Fruit fly (Drosophila melanogaster) whole organism, embryonic: Measurements from ENCODE around the gene MESK4.

Experiments
- Aef1 ChIP-seq: fragments of 200-800 bp; sonication (Bioruptor generic); IDR thresholded peaks from 3 replicates; pipeline ENCODE4 v1.3.6; 2022; ENCODE audit warnings: missing biosample characterization, missing genetic modification characterization
- BEAF-32 ChIP-seq: fragments of 200-800 bp; sonication (Bioruptor generic); optimal IDR thresholded peaks from 3 replicates; lab custom pipeline; 2017; ENCODE audit warnings: missing biosample characterization, missing genetic modification characterization, mild to moderate bottlenecking, moderate library complexity, missing genetic modification reagents
- CG10209 ChIP-seq: fragments of 200-800 bp; sonication (Bioruptor generic); optimal IDR thresholded peaks from 3 replicates; lab custom pipeline; 2017; ENCODE audit warnings: missing biosample characterization, mild to moderate bottlenecking, missing genetic modification characterization, missing genetic modification reagents
- CG10274 ChIP-seq: fragments of 200-800 bp; sonication (Bioruptor generic); optimal IDR thresholded peaks from 3 replicates; lab custom pipeline; 2017; ENCODE audit warnings: missing biosample characterization, mild to moderate bottlenecking, missing genetic modification characterization
- CG10462 ChIP-seq: fragments of 200-800 bp; sonication (Bioruptor generic); optimal IDR thresholded peaks from 2 replicates; lab custom pipeline; 2016; ENCODE audit warnings: missing biosample characterization, missing genetic modification characterization
- CG15269 ChIP-seq: fragments of 200-800 bp; sonication (Bioruptor generic); optimal IDR thresholded peaks from 2 replicates; lab custom pipeline; 2018; ENCODE audit warnings: missing biosample characterization, mild to moderate bottlenecking, missing genetic modification characterization, moderate library complexity
- CG17186 ChIP-seq: fragments of 200-800 bp; sonication (Bioruptor generic); optimal IDR thresholded peaks from 3 replicates; lab custom pipeline; 2017; ENCODE audit warnings: missing biosample characterization, missing genetic modification reagents, missing genetic modification characterization
- CG17385 ChIP-seq: fragments of 200-800 bp; sonication (Bioruptor generic); optimal IDR thresholded peaks from 3 replicates; lab custom pipeline; 2018; ENCODE audit warnings: missing biosample characterization, mild to moderate bottlenecking, missing genetic modification characterization
- CG17829 ChIP-seq: fragments of 200-800 bp; optimal IDR thresholded peaks from 2 replicates; lab custom pipeline; 2019; ENCODE audit warnings: missing biosample characterization, mild to moderate bottlenecking, missing genetic modification characterization, moderate library complexity
- CG18011 ChIP-seq: fragments of 200-800 bp; sonication (Bioruptor generic); optimal IDR thresholded peaks from 2 replicates; lab custom pipeline; 2017; ENCODE audit warnings: missing biosample characterization, missing genetic modification characterization, mild to moderate bottlenecking, moderate library complexity, missing genotype
- CG18262 ChIP-seq: fragments of 200-800 bp; optimal IDR thresholded peaks from 3 replicates; lab custom pipeline; 2019; ENCODE audit warnings: missing biosample characterization, mild to moderate bottlenecking, missing genetic modification characterization, moderate library complexity
- CG18619 ChIP-seq: fragments of 200-800 bp; sonication (Bioruptor generic); optimal IDR thresholded peaks from 3 replicates; lab custom pipeline; 2017; ENCODE audit warnings: missing biosample characterization, mild to moderate bottlenecking, missing genetic modification characterization
- CG2889 ChIP-seq: fragments of 200-800 bp; sonication (Bioruptor generic); IDR thresholded peaks from 3 replicates; pipeline ENCODE4 v1.3.6; 2022; ENCODE audit warnings: missing biosample characterization, missing genetic modification characterization
- CG31441 ChIP-seq: fragments of 200-800 bp; sonication (Bioruptor generic); IDR thresholded peaks from 2 replicates; pipeline ENCODE4 v1.3.6; 2022; ENCODE audit warnings: missing biosample characterization, missing genetic modification characterization
- CG32772 ChIP-seq: fragments of 200-800 bp; sonication (Bioruptor generic); IDR thresholded peaks from 2 replicates; pipeline ENCODE4 v1.3.6; 2022; ENCODE audit warnings: missing biosample characterization, missing genetic modification characterization
- CG4707 ChIP-seq: fragments of 200-800 bp; sonication (Bioruptor generic); optimal IDR thresholded peaks from 2 replicates; lab custom pipeline; 2018; ENCODE audit warnings: missing biosample characterization, mild to moderate bottlenecking, missing genetic modification characterization, moderate library complexity
- CG6272 ChIP-seq: fragments of 200-800 bp; sonication (Bioruptor generic); IDR thresholded peaks from 2 replicates; pipeline ENCODE4 v1.3.6; 2022; ENCODE audit warnings: missing biosample characterization, missing genetic modification characterization
- CG7987 ChIP-seq: fragments of 200-800 bp; sonication (Bioruptor generic); optimal IDR thresholded peaks from 2 replicates; lab custom pipeline; 2018; ENCODE audit warnings: missing biosample characterization, mild to moderate bottlenecking, missing genetic modification characterization, moderate library complexity
- CG8281 ChIP-seq: fragments of 200-800 bp; sonication (Bioruptor generic); optimal IDR thresholded peaks from 2 replicates; lab custom pipeline; 2018; ENCODE audit warnings: missing biosample characterization, mild to moderate bottlenecking, missing genetic modification characterization, moderate library complexity
- Chrac-16 ChIP-seq: fragments of 200-800 bp; sonication (Bioruptor generic); optimal IDR thresholded peaks from 3 replicates; lab custom pipeline; 2016; ENCODE audit warnings: missing biosample characterization, missing genetic modification characterization
- D19B ChIP-seq: fragments of 200-800 bp; sonication (Bioruptor generic); optimal IDR thresholded peaks from 2 replicates; lab custom pipeline; 2017; ENCODE audit warnings: missing biosample characterization, mild to moderate bottlenecking, missing genetic modification characterization
- Ets97D ChIP-seq: fragments of 200-800 bp; sonication (Bioruptor generic); optimal IDR thresholded peaks from 3 replicates; lab custom pipeline; 2016; ENCODE audit warnings: missing biosample characterization, missing genetic modification characterization
- Gsc ChIP-seq: fragments of 200-800 bp; sonication (Bioruptor generic); IDR thresholded peaks from 2 replicates; pipeline ENCODE4 v1.3.6; 2022; ENCODE audit warnings: missing biosample characterization, missing genetic modification characterization
- H15 ChIP-seq: fragments of 200-800 bp; sonication (Bioruptor generic); IDR thresholded peaks from 3 replicates; pipeline ENCODE4 v1.3.6; 2022; ENCODE audit warnings: missing biosample characterization, missing genetic modification characterization
- HLH4C ChIP-seq: fragments of 200-800 bp; sonication (Bioruptor generic); IDR thresholded peaks from 3 replicates; pipeline ENCODE4 v1.3.6; 2022; ENCODE audit warnings: missing biosample characterization, missing genetic modification characterization; ENCODE audit not compliant: partially characterized antibody
- Lim3 ChIP-seq: fragments of 200-800 bp; sonication (Bioruptor generic); IDR thresholded peaks from 2 replicates; pipeline ENCODE4 v1.3.6; 2022; ENCODE audit warnings: missing biosample characterization, missing genetic modification characterization
- MBD-R2 ChIP-seq: fragments of 200-800 bp; sonication (Bioruptor generic); IDR thresholded peaks from 2 replicates; pipeline ENCODE4 v1.3.6; 2022; ENCODE audit warnings: missing biosample characterization, missing genetic modification characterization
- Mrtf ChIP-seq: fragments of 200-800 bp; sonication (Bioruptor generic); IDR thresholded peaks from 3 replicates; pipeline ENCODE4 v1.3.6; 2022; ENCODE audit warnings: missing biosample characterization, missing genetic modification characterization
- Ravus ChIP-seq: fragments of 200-800 bp; sonication (Bioruptor generic); IDR thresholded peaks from 2 replicates; pipeline ENCODE4 v1.3.6; 2022; ENCODE audit warnings: missing biosample characterization, missing genetic modification characterization
- Tbp ChIP-seq: fragments of >200 bp; optimal IDR thresholded peaks from 2 replicates; lab custom pipeline; 2018; ENCODE audit warnings: missing biosample characterization, missing genetic modification characterization
- amos ChIP-seq: fragments of 200-800 bp; sonication (Bioruptor generic); IDR thresholded peaks from 2 replicates; pipeline ENCODE4 v1.3.6; 2022; ENCODE audit warnings: missing biosample characterization, missing genetic modification characterization; ENCODE audit not compliant: partially characterized antibody
- ara ChIP-seq: fragments of 200-800 bp; sonication (Bioruptor generic); IDR thresholded peaks from 2 replicates; pipeline ENCODE4 v1.3.6; 2022; ENCODE audit warnings: missing biosample characterization, missing genetic modification characterization
- ash1 ChIP-seq: fragments of 200-800 bp; sonication (Bioruptor generic); optimal IDR thresholded peaks from 2 replicates; lab custom pipeline; 2018; ENCODE audit warnings: missing biosample characterization, mild to moderate bottlenecking, missing genetic modification characterization
- bcd ChIP-seq: fragments of 200-800 bp; sonication (Bioruptor generic); optimal IDR thresholded peaks from 2 replicates; lab custom pipeline; 2017; ENCODE audit warnings: missing biosample characterization, mild to moderate bottlenecking, missing genetic modification characterization
- cas ChIP-seq: fragments of 200-800 bp; sonication (Bioruptor generic); IDR thresholded peaks from 2 replicates; pipeline ENCODE4 v1.3.6; 2022; ENCODE audit warnings: missing biosample characterization, missing genetic modification characterization
- fd64A ChIP-seq: fragments of 200-800 bp; sonication (Bioruptor generic); optimal IDR thresholded peaks from 3 replicates; lab custom pipeline; 2018; ENCODE audit warnings: missing biosample characterization, mild to moderate bottlenecking, missing genetic modification characterization
- ftz-f1 ChIP-seq: fragments of 200-800 bp; sonication (Bioruptor generic); optimal IDR thresholded peaks from 2 replicates; lab custom pipeline; 2016; ENCODE audit warnings: missing biosample characterization, missing genetic modification characterization
- gt ChIP-seq: fragments of 200-800 bp; sonication (Bioruptor generic); IDR thresholded peaks from 2 replicates; pipeline ENCODE4 v1.3.6; 2022; ENCODE audit warnings: missing biosample characterization, missing genetic modification characterization
- inv ChIP-seq: fragments of 200-800 bp; sonication (Bioruptor generic); IDR thresholded peaks from 2 replicates; pipeline ENCODE4 v1.3.6; 2022; ENCODE audit warnings: missing biosample characterization, missing genetic modification characterization; ENCODE audit not compliant: partially characterized antibody
- kay ChIP-seq: fragments of 200-800 bp; sonication (Bioruptor generic); optimal IDR thresholded peaks from 2 replicates; lab custom pipeline; 2016; ENCODE audit warnings: missing biosample characterization, missing genetic modification characterization
- klu ChIP-seq: fragments of 200-800 bp; sonication (Bioruptor generic); IDR thresholded peaks from 2 replicates; pipeline ENCODE4 v1.3.6; 2022; ENCODE audit warnings: missing biosample characterization, missing genetic modification characterization
- lilli ChIP-seq: fragments of 200-800 bp; sonication (Bioruptor generic); optimal IDR thresholded peaks from 3 replicates; lab custom pipeline; 2016; ENCODE audit warnings: missing biosample characterization, missing genetic modification characterization
- mam ChIP-seq: fragments of 200-800 bp; sonication (Bioruptor generic); optimal IDR thresholded peaks from 3 replicates; lab custom pipeline; 2016; ENCODE audit warnings: missing biosample characterization, missing genetic modification characterization
- org-1 ChIP-seq: fragments of 200-800 bp; sonication (Bioruptor generic); optimal IDR thresholded peaks from 2 replicates; lab custom pipeline; 2017; ENCODE audit warnings: missing biosample characterization, missing genetic modification characterization
- sd ChIP-seq: fragments of 200-800 bp; sonication (Bioruptor generic); optimal IDR thresholded peaks from 3 replicates; lab custom pipeline; 2018; ENCODE audit warnings: missing biosample characterization, mild to moderate bottlenecking, missing genetic modification characterization, moderate library complexity
- sens ChIP-seq: fragments of 200-800 bp; sonication (Bioruptor generic); peaks from one replicate; lab custom pipeline; 2016; ENCODE audit warnings: missing biosample characterization, missing genetic modification characterization
- sob ChIP-seq: fragments of 200-800 bp; sonication (Bioruptor generic); IDR thresholded peaks from 2 replicates; pipeline ENCODE4 v1.3.6; 2022; ENCODE audit warnings: missing biosample characterization, missing genetic modification characterization
- unc-4 ChIP-seq: fragments of 200-800 bp; sonication (Bioruptor generic); IDR thresholded peaks from 2 replicates; pipeline ENCODE4 v1.3.6; 2022; ENCODE audit warnings: missing biosample characterization, missing genetic modification characterization; ENCODE audit not compliant: partially characterized antibody
- unpg ChIP-seq: fragments of 200-800 bp; sonication (Bioruptor generic); optimal IDR thresholded peaks from 3 replicates; lab custom pipeline; 2018; ENCODE audit warnings: missing biosample characterization, mild to moderate bottlenecking, missing genetic modification characterization, moderate library complexity
- zfh2 ChIP-seq: fragments of 200-800 bp; sonication (Bioruptor generic); optimal IDR thresholded peaks from 2 replicates; lab custom pipeline; 2016; ENCODE audit warnings: missing biosample characterization, missing genetic modification characterization

MESK4 gene

dm6 chr3R:16996059-16996959, 7.7 kb downstream of the MESK4 start, which contains the start of the genes EMC2A and CG3534 (continued):
- TF ChIP-seq zfh2 (GFP tag; lab: Kevin White, UChicago) (no peak), bcd (GFP tag; lab: Kevin White, UChicago) (peak; percentile 41), Ravus (GFP tag; lab: Robert Waterston, UW) (no peak), unc-4 (0 out of 2 replicates have a peak, but pooled peaks have one; percentile 14), ftz-f1 (GFP tag; lab: Kevin White, UChicago) (no peak), CG31441 (no peak), sens (peak; percentile 86), H15 (GFP tag; lab: Robert Waterston, UW) (no peak), mam (peak; percentile 38), CG7987 (GFP tag; lab: Kevin White, UChicago) (no peak), Ets97D (GFP tag; lab: Kevin White, UChicago) (peak; percentile 34), fd64A (no peak), amos (GFP tag; lab: Robert Waterston, UW) (no peak), HLH4C (GFP tag; lab: Robert Waterston, UW) (no peak), sd (tag; lab: Kevin White, UChicago) (no peak), CG17829 (tag; lab: Kevin White, UChicago) (peak; percentile 51), CG18262 (tag; lab: Kevin White, UChicago) (peak; percentile 49), Chrac-16 (no peak), CG2889 (no peak), CG10462 (GFP tag; lab: Kevin White, UChicago) (no peak), CG10274 (no peak), cas (GFP tag; lab: Robert Waterston, UW) (no peak), CG18619 (no peak), sob (GFP tag; lab: Robert Waterston, UW) (no peak), Gsc (GFP tag; lab: Robert Waterston, UW) (no peak), lilli (no peak), gt (GFP tag; lab: Robert Waterston, UW) (no peak), CG32772 (GFP tag; lab: Robert Waterston, UW) (no peak), ara (GFP tag; lab: Robert Waterston, UW) (no peak), kay (GFP tag; lab: Kevin White, UChicago) (no peak), org-1 (no peak), MBD-R2 (GFP tag; lab: Robert Waterston, UW) (no peak), CG4707 (GFP tag; lab: Kevin White, UChicago) (no peak), CG6272 (GFP tag; lab: Robert Waterston, UW) (no peak), Mrtf (GFP tag; lab: Robert Waterston, UW) (no peak), D19B (GFP tag; lab: Kevin White, UChicago) (no peak), CG8281 (tag; lab: Kevin White, UChicago) (no peak), BEAF-32 (GFP tag; lab: Kevin White, UChicago) (peak; percentile 10), unpg (GFP tag; lab: Kevin White, UChicago) (no peak), Aef1 (GFP tag; lab: Robert Waterston, UW) (no peak), inv (GFP tag; lab: Robert Waterston, UW) (no peak), CG17385 (GFP tag; lab: Kevin White, UChicago) (no peak), CG10209 (no peak), klu (GFP tag; lab: Robert Waterston, UW) (no peak), CG17186 (GFP tag; lab: Kevin White, UChicago) (no peak), Lim3 (no peak), Tbp (GFP tag; lab: Kevin White, UChicago) (no peak), ash1 (no peak), CG15269 (no peak), CG18011 (GFP tag; lab: Kevin White, UChicago) (no peak)
